Fruit fly (Drosophila melanogaster) whole organism, embryonic: ENCODE data around the gene CG32450.

Experiments
- C15 ChIP-seq: fragments of 200-800 bp; sonication (Bioruptor generic); IDR thresholded peaks from 3 replicates; pipeline ENCODE4 v1.3.6; 2022; ENCODE audit warnings: missing biosample characterization, missing genetic modification characterization
- CG12219 ChIP-seq: fragments of 200-800 bp; sonication (Bioruptor generic); optimal IDR thresholded peaks from 3 replicates; lab custom pipeline; 2018; ENCODE audit warnings: missing biosample characterization, mild to moderate bottlenecking, missing genetic modification characterization
- CG12769 ChIP-seq: fragments of 200-800 bp; sonication (Bioruptor generic); optimal IDR thresholded peaks from 2 replicates; lab custom pipeline; 2019; ENCODE audit warnings: missing biosample characterization, mild to moderate bottlenecking, missing genetic modification characterization, moderate library complexity
- CG13894 ChIP-seq: fragments of 200-800 bp; sonication (Bioruptor generic); optimal IDR thresholded peaks from 3 replicates; lab custom pipeline; 2018; ENCODE audit warnings: missing biosample characterization, mild to moderate bottlenecking, missing genetic modification characterization, moderate library complexity
- CG14441 ChIP-seq: fragments of 200-800 bp; sonication (Bioruptor generic); IDR thresholded peaks from 2 replicates; pipeline ENCODE4 v1.3.6; 2022; ENCODE audit warnings: missing biosample characterization, missing genetic modification characterization
- CG15269 ChIP-seq: fragments of 200-800 bp; sonication (Bioruptor generic); optimal IDR thresholded peaks from 2 replicates; lab custom pipeline; 2018; ENCODE audit warnings: missing biosample characterization, mild to moderate bottlenecking, missing genetic modification characterization, moderate library complexity
- CG1647 ChIP-seq: fragments of 200-800 bp; sonication (Bioruptor generic); optimal IDR thresholded peaks from 3 replicates; lab custom pipeline; 2016; ENCODE audit warnings: missing biosample characterization, missing genetic modification characterization
- CG16815 ChIP-seq: fragments of 200-800 bp; sonication (Bioruptor generic); optimal IDR thresholded peaks from 3 replicates; lab custom pipeline; 2017; ENCODE audit warnings: missing biosample characterization, mild to moderate bottlenecking, missing genetic modification characterization
- CG16863 ChIP-seq: fragments of 200-800 bp; sonication (Bioruptor generic); optimal IDR thresholded peaks from 3 replicates; lab custom pipeline; 2016; ENCODE audit warnings: missing biosample characterization, missing genetic modification characterization
- CG17912 ChIP-seq: fragments of 200-800 bp; sonication (Bioruptor generic); optimal IDR thresholded peaks from 2 replicates; lab custom pipeline; 2018; ENCODE audit warnings: missing biosample characterization, mild to moderate bottlenecking, missing genetic modification characterization
- CG18619 ChIP-seq: fragments of 200-800 bp; sonication (Bioruptor generic); optimal IDR thresholded peaks from 3 replicates; lab custom pipeline; 2017; ENCODE audit warnings: missing biosample characterization, mild to moderate bottlenecking, missing genetic modification characterization
- CG2199 ChIP-seq: fragments of 200-800 bp; sonication (Bioruptor generic); IDR thresholded peaks from 3 replicates; pipeline ENCODE4 v1.3.6; 2022; ENCODE audit warnings: missing biosample characterization, missing genetic modification characterization
- CG31441 ChIP-seq: fragments of 200-800 bp; sonication (Bioruptor generic); IDR thresholded peaks from 2 replicates; pipeline ENCODE4 v1.3.6; 2022; ENCODE audit warnings: missing biosample characterization, missing genetic modification characterization
- CG32767 ChIP-seq: fragments of 200-800 bp; sonication (Bioruptor generic); IDR thresholded peaks from 2 replicates; pipeline ENCODE4 v1.3.6; 2022; ENCODE audit warnings: missing biosample characterization, missing genetic modification characterization
- CG3281 ChIP-seq: fragments of 200-800 bp; sonication (Bioruptor generic); optimal IDR thresholded peaks from 3 replicates; lab custom pipeline; 2017; ENCODE audit warnings: missing biosample characterization, mild to moderate bottlenecking, missing genetic modification characterization
- CG4617 ChIP-seq: fragments of 200-800 bp; sonication (Bioruptor generic); optimal IDR thresholded peaks from 3 replicates; lab custom pipeline; 2016; ENCODE audit warnings: missing biosample characterization, missing genetic modification characterization, borderline replicate concordance
- CG5953 ChIP-seq: fragments of 200-800 bp; sonication (Bioruptor generic); IDR thresholded peaks from 2 replicates; pipeline ENCODE4 v1.3.6; 2022; ENCODE audit warnings: missing biosample characterization, missing genetic modification characterization
- CG6765 ChIP-seq: fragments of 200-800 bp; sonication (Bioruptor generic); optimal IDR thresholded peaks from 3 replicates; lab custom pipeline; 2017; ENCODE audit warnings: missing biosample characterization, mild to moderate bottlenecking, missing genetic modification characterization
- CG6813 ChIP-seq: fragments of 200-800 bp; sonication (Bioruptor generic); optimal IDR thresholded peaks from 2 replicates; lab custom pipeline; 2017; ENCODE audit warnings: missing biosample characterization, missing genetic modification characterization, mild to moderate bottlenecking, moderate library complexity, missing genetic modification reagents
- Camta ChIP-seq: fragments of 200-800 bp; sonication (Bioruptor generic); optimal IDR thresholded peaks from 2 replicates; lab custom pipeline; 2016; ENCODE audit warnings: missing biosample characterization, missing genetic modification characterization
- CoRest ChIP-seq: fragments of 200-800 bp; sonication (Bioruptor generic); optimal IDR thresholded peaks from 3 replicates; lab custom pipeline; 2018; ENCODE audit warnings: missing biosample characterization, mild to moderate bottlenecking, missing genetic modification characterization, moderate library complexity
- CrebB ChIP-seq: fragments of 200-800 bp; sonication (Bioruptor generic); optimal IDR thresholded peaks from 3 replicates; lab custom pipeline; 2018; ENCODE audit warnings: missing biosample characterization, mild to moderate bottlenecking, missing genetic modification characterization
- Dref ChIP-seq: fragments of 200-800 bp; sonication (Bioruptor generic); IDR thresholded peaks from 2 replicates; pipeline ENCODE4 v1.3.6; 2022; ENCODE audit warnings: missing biosample characterization, missing genetic modification characterization
- Fer3 ChIP-seq: fragments of 200-800 bp; sonication (Bioruptor generic); optimal IDR thresholded peaks from 2 replicates; lab custom pipeline; 2018; ENCODE audit warnings: missing biosample characterization, mild to moderate bottlenecking, missing genetic modification characterization, moderate library complexity
- Gsc ChIP-seq: fragments of 200-800 bp; sonication (Bioruptor generic); IDR thresholded peaks from 2 replicates; pipeline ENCODE4 v1.3.6; 2022; ENCODE audit warnings: missing biosample characterization, missing genetic modification characterization
- Hey ChIP-seq: fragments of 200-800 bp; sonication (Bioruptor generic); optimal IDR thresholded peaks from 3 replicates; lab custom pipeline; 2018; ENCODE audit warnings: missing biosample characterization, mild to moderate bottlenecking, missing genetic modification characterization
- HmgZ ChIP-seq: fragments of 200-800 bp; sonication (Bioruptor generic); optimal IDR thresholded peaks from 2 replicates; lab custom pipeline; 2018; ENCODE audit warnings: missing biosample characterization, mild to moderate bottlenecking, missing genetic modification characterization
- Med ChIP-seq: fragments of 200-800 bp; sonication (Bioruptor generic); peaks from one replicate; lab custom pipeline; 2016; ENCODE audit warnings: missing biosample characterization, missing genetic modification characterization, mild to moderate bottlenecking, inconsistent platforms, moderate library complexity
- Nf-YC ChIP-seq: fragments of 200-800 bp; optimal IDR thresholded peaks from 3 replicates; lab custom pipeline; 2019; ENCODE audit warnings: missing biosample characterization, mild to moderate bottlenecking, missing genetic modification characterization, moderate library complexity
- Ssrp ChIP-seq: fragments of 200-800 bp; sonication (Bioruptor generic); optimal IDR thresholded peaks from 2 replicates; lab custom pipeline; 2018; ENCODE audit warnings: missing biosample characterization, mild to moderate bottlenecking, missing genetic modification characterization, moderate library complexity
- Xrp1 ChIP-seq: fragments of 200-800 bp; sonication (Bioruptor generic); IDR thresholded peaks from 2 replicates; pipeline ENCODE4 v1.3.6; 2022; ENCODE audit warnings: missing biosample characterization, missing genetic modification characterization
- YL-1 ChIP-seq: fragments of 200-800 bp; sonication (Bioruptor generic); optimal IDR thresholded peaks from 3 replicates; lab custom pipeline; 2017; ENCODE audit warnings: missing biosample characterization, mild to moderate bottlenecking, missing genetic modification characterization
- aop ChIP-seq: fragments of 200-800 bp; sonication (Bioruptor generic); IDR thresholded peaks from 2 replicates; pipeline ENCODE4 v1.3.6; 2022; ENCODE audit warnings: missing biosample characterization, missing genetic modification characterization
- bsh ChIP-seq, 2 experiments: fragments of 200-800 bp; sonication (Bioruptor generic); optimal IDR thresholded peaks; 2 replicates each; lab custom pipeline; 2017 to 2018; ENCODE audit warnings: mild to moderate bottlenecking in 2 of 2, missing biosample characterization in 2 of 2, missing genetic modification characterization in 2 of 2, moderate library complexity in 1 of 2
- cato ChIP-seq: fragments of 200-800 bp; sonication (Bioruptor generic); optimal IDR thresholded peaks from 2 replicates; lab custom pipeline; 2016; ENCODE audit warnings: missing biosample characterization, missing genetic modification characterization, borderline replicate concordance
- disco-r ChIP-seq: fragments of 200-800 bp; sonication (Bioruptor generic); optimal IDR thresholded peaks from 2 replicates; lab custom pipeline; 2016; ENCODE audit warnings: missing biosample characterization, missing genetic modification characterization
- fd102C ChIP-seq: fragments of 200-800 bp; sonication (Bioruptor generic); optimal IDR thresholded peaks from 2 replicates; lab custom pipeline; 2018; ENCODE audit warnings: missing biosample characterization, mild to moderate bottlenecking, missing genetic modification characterization, moderate library complexity
- h ChIP-seq: fragments of >200 bp; optimal IDR thresholded peaks from 2 replicates; lab custom pipeline; 2017
- lola ChIP-seq, 3 experiments: fragments of >200 bp in 2 of 3; fragments of 200-800 bp in 1 of 3; sonication (Bioruptor generic) in 1 of 3; optimal IDR thresholded peaks; 2 replicates each; lab custom pipeline; 2017 to 2019; ENCODE audit warnings: missing biosample characterization in 3 of 3, missing genetic modification characterization in 3 of 3, mild to moderate bottlenecking in 1 of 3, moderate library complexity in 1 of 3
- lov ChIP-seq, 2 experiments: fragments of 200-800 bp in 1 of 2; fragments of >200 bp in 1 of 2; sonication (Bioruptor generic) in 1 of 2; IDR thresholded peaks in 1 of 2; optimal IDR thresholded peaks in 1 of 2; 2 replicates in 1 of 2; 3 replicates in 1 of 2; pipeline versions ENCODE4 v1.3.6 to Lab custom; 2017 to 2022; ENCODE audit warnings: missing biosample characterization in 1 of 2, missing genetic modification characterization in 1 of 2
- oc ChIP-seq: fragments of 200-800 bp; sonication (Bioruptor generic); optimal IDR thresholded peaks from 2 replicates; lab custom pipeline; 2018; ENCODE audit warnings: missing biosample characterization, mild to moderate bottlenecking, missing genetic modification characterization, moderate library complexity
- org-1 ChIP-seq: fragments of 200-800 bp; sonication (Bioruptor generic); optimal IDR thresholded peaks from 2 replicates; lab custom pipeline; 2017; ENCODE audit warnings: missing biosample characterization, missing genetic modification characterization
- peb ChIP-seq: fragments of 200-800 bp; sonication (Bioruptor generic); IDR thresholded peaks from 2 replicates; pipeline ENCODE4 v1.3.6; 2022; ENCODE audit warnings: missing biosample characterization, missing genetic modification characterization
- row ChIP-seq: fragments of 200-800 bp; sonication (Bioruptor generic); IDR thresholded peaks from 3 replicates; pipeline ENCODE4 v1.3.6; 2022; ENCODE audit warnings: missing biosample characterization, missing genetic modification characterization
- salm ChIP-seq: fragments of 200-800 bp; sonication (Bioruptor generic); optimal IDR thresholded peaks from 2 replicates; lab custom pipeline; 2018; ENCODE audit warnings: missing biosample characterization, mild to moderate bottlenecking, missing genetic modification characterization
- sima ChIP-seq: fragments of 200-800 bp; sonication (Bioruptor generic); optimal IDR thresholded peaks from 2 replicates; lab custom pipeline; 2016; ENCODE audit warnings: missing biosample characterization, missing genetic modification characterization
- sug ChIP-seq: fragments of 200-800 bp; optimal IDR thresholded peaks from 2 replicates; lab custom pipeline; 2019; ENCODE audit warnings: missing biosample characterization, mild to moderate bottlenecking, missing genetic modification characterization, moderate library complexity
- ttk ChIP-seq: fragments of 200-800 bp; sonication (Bioruptor generic); IDR thresholded peaks from 2 replicates; pipeline ENCODE4 v2.1.2; 2022; ENCODE audit warnings: missing biosample characterization, missing genetic modification characterization

The CG32450 gene

dm6 chr3L:22287994-22288766, 41.4 kb upstream of the CG32450 start, which contains the start of the genes Hem and IleRS (continued):
- TF ChIP-seq CoRest (tag; lab: Kevin White, UChicago) = peak; percentile 96
- peak; percentile 88 for TF ChIP-seq HmgZ (tag; lab: Kevin White, UChicago)
- peak; percentile 88 for TF ChIP-seq cato (GFP tag; lab: Kevin White, UChicago)
- TF ChIP-seq h (lab: Kevin White, UChicago) = no peak
- TF ChIP-seq CG15269 (tag; lab: Kevin White, UChicago) = peak; percentile 92
- no peak for TF ChIP-seq lov (optimal IDR thresholded peaks at IDR 0.05; lab: Kevin White, UChicago)
- TF ChIP-seq lov (GFP tag; IDR thresholded peaks at IDR 0.05; lab: Robert Waterston, UW) = peak; percentile 67; the same call in 2 of the 3 replicates
- no peak for TF ChIP-seq Hey (tag; lab: Kevin White, UChicago)
- TF ChIP-seq bsh (GFP tag; optimal IDR thresholded peaks at IDR 0.05; lab: Kevin White, UChicago) = peak in 1 of 2 experiments; percentile 94
- no peak for TF ChIP-seq CG3281 (GFP tag; lab: Kevin White, UChicago)
- peak; percentile 95 for TF ChIP-seq Xrp1
- TF ChIP-seq CG6813 = peak; percentile 85
- TF ChIP-seq CG32767 (GFP tag; lab: Robert Waterston, UW) = peak; percentile 87
- TF ChIP-seq Fer3 (tag; lab: Kevin White, UChicago) = peak; percentile 91
- no peak for TF ChIP-seq CG13894 (tag; lab: Kevin White, UChicago)
- peak; percentile 92 for TF ChIP-seq row
- TF ChIP-seq CG12769 (tag; lab: Kevin White, UChicago) = no peak
- TF ChIP-seq sima (GFP tag; lab: Kevin White, UChicago) = peak; percentile 72
- peak in 1 of 3 experiments; percentile 95 for TF ChIP-seq lola (GFP tag; optimal IDR thresholded peaks at IDR 0.05; lab: Kevin White, UChicago)
- peak; percentile 75 for TF ChIP-seq CrebB (tag; lab: Kevin White, UChicago)
- peak; percentile 66 for TF ChIP-seq CG1647 (GFP tag; lab: Kevin White, UChicago)
- TF ChIP-seq Dref = peak; percentile 81
- peak; percentile 74 for TF ChIP-seq org-1
- TF ChIP-seq CG16863 = peak; percentile 83
- peak; percentile 94 for TF ChIP-seq Ssrp (tag; lab: Kevin White, UChicago)
- no peak for TF ChIP-seq sug (tag; lab: Kevin White, UChicago)
- TF ChIP-seq YL-1 (GFP tag; lab: Kevin White, UChicago) = peak; percentile 57
- TF ChIP-seq CG4617 (GFP tag; lab: Kevin White, UChicago) = peak; percentile 58
- peak; percentile 69 for TF ChIP-seq CG17912 (GFP tag; lab: Kevin White, UChicago)
- TF ChIP-seq aop (GFP tag; lab: Robert Waterston, UW) = no peak
- no peak; the same call in 1 of the 2 replicates for TF ChIP-seq CG31441
- peak; percentile 91 for TF ChIP-seq CG18619 (GFP tag; lab: Kevin White, UChicago)
- TF ChIP-seq fd102C (GFP tag; lab: Kevin White, UChicago) = peak; percentile 46
- peak; percentile 77 for TF ChIP-seq peb
- TF ChIP-seq Med (GFP tag; lab: Kevin White, UChicago) = peak; percentile 96
- peak; percentile 54 for TF ChIP-seq Gsc (GFP tag; lab: Robert Waterston, UW)
- TF ChIP-seq ttk (GFP tag; lab: Robert Waterston, UW) = peak; percentile 93
- peak; percentile 90 for TF ChIP-seq CG16815
- TF ChIP-seq CG2199 (GFP tag; lab: Robert Waterston, UW) = peak; percentile 76; the same call in 1 of the 3 replicates
- TF ChIP-seq Camta = peak; percentile 91
- peak; percentile 86 for TF ChIP-seq CG5953 (GFP tag; lab: Robert Waterston, UW)
- peak; percentile 71 for TF ChIP-seq CG12219
- TF ChIP-seq disco-r (GFP tag; lab: Kevin White, UChicago) = peak; percentile 72
- peak; percentile 83 for TF ChIP-seq salm (tag; lab: Kevin White, UChicago)
- peak; percentile 90 for TF ChIP-seq CG14441 (GFP tag; lab: Robert Waterston, UW)
- peak; percentile 78 for TF ChIP-seq oc (tag; lab: Kevin White, UChicago)
- TF ChIP-seq C15 (GFP tag; lab: Robert Waterston, UW) = peak; percentile 84; the same call in 2 of the 3 replicates
- no peak for TF ChIP-seq Nf-YC (tag; lab: Kevin White, UChicago)
- peak; percentile 71 for TF ChIP-seq CG6765 (GFP tag; lab: Kevin White, UChicago)
